Worm (Caenorhabditis elegans) whole organism, late embryonic: ENCODE data around the gene C45G9.9.

Experiments
- C38D4.7 ChIP-seq: fragments of 200-800 bp; sonication (Bioruptor generic); optimal IDR thresholded peaks from 2 replicates; lab custom pipeline; 2018; ENCODE audit warnings: mild to moderate bottlenecking, missing genetic modification characterization, moderate library complexity, missing compliant biosample characterization
- K02D7.2 ChIP-seq: sonication (generic microtip); optimal IDR thresholded peaks from 2 replicates; lab custom pipeline; 2017; ENCODE audit warnings: mild to moderate bottlenecking, missing genetic modification characterization, missing compliant biosample characterization
- T23F11.4 ChIP-seq: fragments of 200-800 bp; sonication (Bioruptor generic); optimal IDR thresholded peaks from 2 replicates; lab custom pipeline; 2018; ENCODE audit warnings: mild to moderate bottlenecking, missing genetic modification characterization, missing compliant biosample characterization
- Y22D7AL.16 ChIP-seq: sonication (generic microtip); optimal IDR thresholded peaks from 2 replicates; lab custom pipeline; 2016; ENCODE audit warnings: missing genetic modification characterization, missing compliant biosample characterization
- ahr-1 ChIP-seq: sonication (generic microtip); optimal IDR thresholded peaks from 2 replicates; lab custom pipeline; 2016; ENCODE audit warnings: missing genetic modification characterization, missing compliant biosample characterization
- ceh-19 ChIP-seq: fragments of 200-800 bp; sonication (Bioruptor generic); optimal IDR thresholded peaks from 2 replicates; lab custom pipeline; 2018; ENCODE audit warnings: mild to moderate bottlenecking, missing genetic modification characterization, missing compliant biosample characterization
- ceh-2 ChIP-seq: sonication (generic microtip); optimal IDR thresholded peaks from 2 replicates; lab custom pipeline; 2016; ENCODE audit warnings: missing genotype, missing genetic modification characterization, missing compliant biosample characterization
- ceh-22 ChIP-seq: sonication (generic microtip); optimal IDR thresholded peaks from 2 replicates; lab custom pipeline; 2017; ENCODE audit warnings: missing biosample characterization, missing genetic modification characterization
- ceh-24 ChIP-seq: sonication (generic microtip); optimal IDR thresholded peaks from 2 replicates; lab custom pipeline; 2016; ENCODE audit warnings: mild to moderate bottlenecking, missing genetic modification characterization, missing compliant biosample characterization
- ceh-30 ChIP-seq: fragments of 150-350 bp; optimal IDR thresholded peaks from 2 replicates; lab custom pipeline; 2014; ENCODE audit warnings: missing biosample characterization, missing genetic modification characterization
- ceh-31 ChIP-seq: sonication (generic microtip); optimal IDR thresholded peaks from 2 replicates; lab custom pipeline; 2016; ENCODE audit warnings: missing genetic modification characterization, missing compliant biosample characterization
- ceh-34 ChIP-seq: sonication (generic microtip); optimal IDR thresholded peaks from 2 replicates; lab custom pipeline; 2016; ENCODE audit warnings: mild to moderate bottlenecking, missing genetic modification characterization, missing compliant biosample characterization
- ceh-48 ChIP-seq: sonication (generic microtip); optimal IDR thresholded peaks from 2 replicates; lab custom pipeline; 2016; ENCODE audit warnings: missing genetic modification characterization, inconsistent platforms, missing compliant biosample characterization
- ceh-6 ChIP-seq: fragments of 200-800 bp; sonication (Bioruptor generic); optimal IDR thresholded peaks from 2 replicates; lab custom pipeline; 2018; ENCODE audit warnings: mild to moderate bottlenecking, missing genetic modification characterization, missing compliant biosample characterization
- ceh-9 ChIP-seq: sonication (generic microtip); optimal IDR thresholded peaks from 2 replicates; lab custom pipeline; 2016; ENCODE audit warnings: mild to moderate bottlenecking, missing genetic modification characterization, inconsistent platforms, missing compliant biosample characterization
- che-1 ChIP-seq: sonication (generic microtip); optimal IDR thresholded peaks from 2 replicates; lab custom pipeline; 2016; ENCODE audit warnings: mild to moderate bottlenecking, missing genetic modification characterization, missing compliant biosample characterization
- dmd-4 ChIP-seq: sonication (generic microtip); optimal IDR thresholded peaks from 2 replicates; lab custom pipeline; 2016; ENCODE audit warnings: borderline replicate concordance, missing genetic modification characterization, missing compliant biosample characterization
- elt-2 ChIP-seq: sonication (generic microtip); optimal IDR thresholded peaks from 2 replicates; lab custom pipeline; 2016; ENCODE audit warnings: missing genetic modification reagents, missing genetic modification characterization, missing compliant biosample characterization
- fkh-6 ChIP-seq: sonication (generic microtip); optimal IDR thresholded peaks from 2 replicates; lab custom pipeline; 2016; ENCODE audit warnings: missing genetic modification characterization, missing compliant biosample characterization
- hlh-13 ChIP-seq: fragments of 200-800 bp; sonication (Bioruptor generic); optimal IDR thresholded peaks from 2 replicates; lab custom pipeline; 2018; ENCODE audit warnings: mild to moderate bottlenecking, missing genetic modification characterization, missing compliant biosample characterization
- hlh-8 ChIP-seq: sonication (generic microtip); optimal IDR thresholded peaks from 2 replicates; lab custom pipeline; 2016; ENCODE audit warnings: missing genotype, missing genetic modification characterization, missing compliant biosample characterization
- madf-2 ChIP-seq: sonication (generic microtip); optimal IDR thresholded peaks from 2 replicates; lab custom pipeline; 2017; ENCODE audit warnings: missing genetic modification characterization, missing compliant biosample characterization
- nfya-1 ChIP-seq: sonication (generic microtip); optimal IDR thresholded peaks from 2 replicates; lab custom pipeline; 2017; ENCODE audit warnings: missing genetic modification characterization, mild to moderate bottlenecking, missing compliant biosample characterization, antibody characterized with exemption, moderate library complexity
- nhr-232 ChIP-seq: sonication (generic microtip); optimal IDR thresholded peaks from 2 replicates; lab custom pipeline; 2016; ENCODE audit warnings: missing genetic modification characterization, missing compliant biosample characterization
- npax-4 ChIP-seq: sonication (generic microtip); optimal IDR thresholded peaks from 2 replicates; lab custom pipeline; 2016; ENCODE audit warnings: missing genetic modification characterization, missing compliant biosample characterization
- odd-2 ChIP-seq: sonication (generic microtip); optimal IDR thresholded peaks from 2 replicates; lab custom pipeline; 2017; ENCODE audit warnings: antibody characterized with exemption, mild to moderate bottlenecking, missing genetic modification characterization, missing compliant biosample characterization
- pag-3 ChIP-seq: sonication (generic microtip); optimal IDR thresholded peaks from 2 replicates; lab custom pipeline; 2016; ENCODE audit warnings: missing compliant biosample characterization, missing genetic modification characterization, borderline replicate concordance
- pha-2 ChIP-seq: sonication (generic microtip); optimal IDR thresholded peaks from 2 replicates; lab custom pipeline; 2017; ENCODE audit warnings: mild to moderate bottlenecking, missing genetic modification characterization, missing compliant biosample characterization
- pqm-1 ChIP-seq: sonication (generic microtip); optimal IDR thresholded peaks from 2 replicates; lab custom pipeline; 2016; ENCODE audit warnings: missing genetic modification characterization, missing compliant biosample characterization
- ref-2 ChIP-seq: sonication (generic microtip); optimal IDR thresholded peaks from 2 replicates; lab custom pipeline; 2016; ENCODE audit warnings: missing genetic modification characterization, missing compliant biosample characterization
- syd-9 ChIP-seq: sonication (generic microtip); optimal IDR thresholded peaks from 2 replicates; lab custom pipeline; 2016; ENCODE audit warnings: mild to moderate bottlenecking, missing genetic modification characterization, moderate library complexity, missing compliant biosample characterization
- tbx-7 ChIP-seq: sonication (generic microtip); optimal IDR thresholded peaks from 2 replicates; lab custom pipeline; 2016; ENCODE audit warnings: missing genotype, missing genetic modification characterization, missing compliant biosample characterization
- unc-55 ChIP-seq: sonication (generic microtip); optimal IDR thresholded peaks from 2 replicates; lab custom pipeline; 2017; ENCODE audit warnings: missing biosample characterization, missing genetic modification reagents, missing genetic modification characterization
- zip-5 ChIP-seq: sonication (generic microtip); optimal IDR thresholded peaks from 2 replicates; lab custom pipeline; 2016; ENCODE audit warnings: missing genetic modification characterization, missing compliant biosample characterization
- ztf-16 ChIP-seq: sonication (generic microtip); optimal IDR thresholded peaks from 2 replicates; lab custom pipeline; 2017; ENCODE audit warnings: missing genetic modification characterization, missing compliant biosample characterization

Gene C45G9.9

ce11 chrIII:5102616-5103015 lies 47.0 kb upstream of the C45G9.9 start, which contains the start of gene F54D8.6 (continued):
- TF ChIP-seq elt-2 (tag; lab: Kevin White, UChicago) (peak; percentile 31), fkh-6 (no peak), C38D4.7 (GFP tag; lab: Kevin White, UChicago) (no peak), ceh-9 (tag; lab: Kevin White, UChicago) (no peak), hlh-13 (GFP tag; lab: Kevin White, UChicago) (no peak), ceh-48 (tag; lab: Kevin White, UChicago) (peak; percentile 71), odd-2 (no peak), dmd-4 (no peak), ztf-16 (tag; lab: Kevin White, UChicago) (no peak), unc-55 (no peak), tbx-7 (tag; lab: Kevin White, UChicago) (no peak), ref-2 (tag; lab: Kevin White, UChicago) (no peak), T23F11.4 (GFP tag; lab: Kevin White, UChicago) (no peak), nfya-1 (tag; lab: Kevin White, UChicago) (peak; percentile 1), ahr-1 (no peak), pha-2 (tag; lab: Kevin White, UChicago) (peak; percentile 2), ceh-19 (peak; percentile 15), ceh-30 (tag; lab: Kevin White, UChicago) (no peak), nhr-232 (tag; lab: Kevin White, UChicago) (no peak)

ce11 chrIII:5099500-5099899 lies 43.9 kb upstream of the C45G9.9 start:
- TF ChIP-seq ceh-34 (no peak), unc-55 (no peak), fkh-6 (no peak), ahr-1 (no peak), ceh-6 (GFP tag; lab: Kevin White, UChicago) (no peak), npax-4 (tag; lab: Kevin White, UChicago) (no peak), elt-2 (tag; lab: Kevin White, UChicago) (no peak), pqm-1 (tag; lab: Kevin White, UChicago) (no peak), T23F11.4 (GFP tag; lab: Kevin White, UChicago) (no peak), pag-3 (tag; lab: Kevin White, UChicago) (no peak), dmd-4 (no peak)

- TF ChIP-seq che-1 (tag; lab: Kevin White, UChicago), result no peak
- no peak for TF ChIP-seq ceh-22
- TF ChIP-seq zip-5 (tag; lab: Kevin White, UChicago), result no peak
- TF ChIP-seq ceh-9 (tag; lab: Kevin White, UChicago), result no peak
Observed at ce11 chrIII:5098740-5099276, 43.2 kb upstream of the C45G9.9 start.

- TF ChIP-seq ceh-2 (tag; lab: Kevin White, UChicago) (no peak), pag-3 (tag; lab: Kevin White, UChicago) (no peak), K02D7.2 (tag; lab: Kevin White, UChicago) (no peak), ceh-24 (no peak), ceh-31 (tag; lab: Kevin White, UChicago) (no peak), ceh-19 (no peak), ztf-16 (tag; lab: Kevin White, UChicago) (no peak), pqm-1 (tag; lab: Kevin White, UChicago) (no peak), madf-2 (tag; lab: Kevin White, UChicago) (no peak)
Observed at ce11 chrIII:5096741-5097140, 41.1 kb upstream of the C45G9.9 start.

- no peak for TF ChIP-seq odd-2
- TF ChIP-seq Y22D7AL.16 (tag; lab: Kevin White, UChicago), result no peak
- TF ChIP-seq C38D4.7 (GFP tag; lab: Kevin White, UChicago), result no peak
- no peak for TF ChIP-seq ceh-30 (tag; lab: Kevin White, UChicago)
- no peak for TF ChIP-seq nhr-232 (tag; lab: Kevin White, UChicago)
- no peak for TF ChIP-seq hlh-8
- no peak for TF ChIP-seq ztf-16 (tag; lab: Kevin White, UChicago)
- TF ChIP-seq ahr-1, result no peak
- TF ChIP-seq hlh-13 (GFP tag; lab: Kevin White, UChicago), result no peak
- TF ChIP-seq ceh-22, result no peak
- TF ChIP-seq syd-9 (tag; lab: Kevin White, UChicago), result no peak
Observed at ce11 chrIII:5094506-5094905, 38.9 kb upstream of the C45G9.9 start, which contains the start of gene F54D8.10. TSS of gene F54D8.10 (plus strand) at chrIII:5094806.
